Worm (Caenorhabditis elegans) whole organism, late embryonic: ENCODE results near the gene B0393.5.

Source experiments
- C38D4.7 ChIP-seq: fragments of 200-800 bp; sonication (Bioruptor generic); optimal IDR thresholded peaks from 2 replicates; lab custom pipeline; 2018; ENCODE audit warnings: mild to moderate bottlenecking, missing genetic modification characterization, moderate library complexity, missing compliant biosample characterization
- K09A11.1 ChIP-seq: sonication (generic microtip); optimal IDR thresholded peaks from 2 replicates; lab custom pipeline; 2017; ENCODE audit warnings: antibody characterized with exemption, mild to moderate bottlenecking, missing genetic modification characterization, missing compliant biosample characterization; ENCODE audit not compliant: insufficient read depth
- T23F11.4 ChIP-seq: fragments of 200-800 bp; sonication (Bioruptor generic); optimal IDR thresholded peaks from 2 replicates; lab custom pipeline; 2018; ENCODE audit warnings: mild to moderate bottlenecking, missing genetic modification characterization, missing compliant biosample characterization
- ama-1 ChIP-seq: fragments of 150-350 bp; optimal IDR thresholded peaks from 2 replicates; lab custom pipeline; 2014
- ceh-14 ChIP-seq: sonication (generic microtip); optimal IDR thresholded peaks from 2 replicates; lab custom pipeline; 2016; ENCODE audit warnings: missing genotype, missing genetic modification characterization, missing compliant biosample characterization
- ceh-22 ChIP-seq: sonication (generic microtip); optimal IDR thresholded peaks from 2 replicates; lab custom pipeline; 2017; ENCODE audit warnings: missing biosample characterization, missing genetic modification characterization
- ceh-24 ChIP-seq: sonication (generic microtip); optimal IDR thresholded peaks from 2 replicates; lab custom pipeline; 2016; ENCODE audit warnings: mild to moderate bottlenecking, missing genetic modification characterization, missing compliant biosample characterization
- ceh-31 ChIP-seq: sonication (generic microtip); optimal IDR thresholded peaks from 2 replicates; lab custom pipeline; 2016; ENCODE audit warnings: missing genetic modification characterization, missing compliant biosample characterization
- ceh-34 ChIP-seq: sonication (generic microtip); optimal IDR thresholded peaks from 2 replicates; lab custom pipeline; 2016; ENCODE audit warnings: mild to moderate bottlenecking, missing genetic modification characterization, missing compliant biosample characterization
- ceh-48 ChIP-seq: sonication (generic microtip); optimal IDR thresholded peaks from 2 replicates; lab custom pipeline; 2016; ENCODE audit warnings: missing genetic modification characterization, inconsistent platforms, missing compliant biosample characterization
- dmd-4 ChIP-seq: sonication (generic microtip); optimal IDR thresholded peaks from 2 replicates; lab custom pipeline; 2016; ENCODE audit warnings: borderline replicate concordance, missing genetic modification characterization, missing compliant biosample characterization
- dve-1 ChIP-seq: sonication (generic microtip); optimal IDR thresholded peaks from 2 replicates; lab custom pipeline; 2017; ENCODE audit warnings: antibody characterized with exemption, mild to moderate bottlenecking, missing genetic modification characterization, missing compliant biosample characterization
- elt-2 ChIP-seq: sonication (generic microtip); optimal IDR thresholded peaks from 2 replicates; lab custom pipeline; 2016; ENCODE audit warnings: missing genetic modification reagents, missing genetic modification characterization, missing compliant biosample characterization
- elt-4 ChIP-seq: sonication (generic microtip); optimal IDR thresholded peaks from 2 replicates; lab custom pipeline; 2016; ENCODE audit warnings: missing genetic modification characterization, missing compliant biosample characterization
- eyg-1 ChIP-seq: sonication (generic microtip); optimal IDR thresholded peaks from 2 replicates; lab custom pipeline; 2016; ENCODE audit warnings: missing genotype, missing genetic modification characterization, missing compliant biosample characterization
- fax-1 ChIP-seq: sonication (generic microtip); optimal IDR thresholded peaks from 2 replicates; lab custom pipeline; 2016; ENCODE audit warnings: missing genotype, missing genetic modification characterization, missing compliant biosample characterization
- fkh-10 ChIP-seq: fragments of 150-350 bp; optimal IDR thresholded peaks from 2 replicates; lab custom pipeline; 2014; ENCODE audit warnings: missing biosample characterization, missing genetic modification reagents, missing genetic modification characterization
- fkh-6 ChIP-seq: sonication (generic microtip); optimal IDR thresholded peaks from 2 replicates; lab custom pipeline; 2016; ENCODE audit warnings: missing genetic modification characterization, missing compliant biosample characterization
- gmeb-2 ChIP-seq: sonication (generic microtip); optimal IDR thresholded peaks from 2 replicates; lab custom pipeline; 2016; ENCODE audit warnings: missing genetic modification characterization, inconsistent platforms, missing compliant biosample characterization
- hlh-13 ChIP-seq: fragments of 200-800 bp; sonication (Bioruptor generic); optimal IDR thresholded peaks from 2 replicates; lab custom pipeline; 2018; ENCODE audit warnings: mild to moderate bottlenecking, missing genetic modification characterization, missing compliant biosample characterization
- hlh-30 ChIP-seq: sonication (generic microtip); optimal IDR thresholded peaks from 2 replicates; lab custom pipeline; 2017; ENCODE audit warnings: antibody characterized with exemption, missing genetic modification characterization, missing compliant biosample characterization; ENCODE audit not compliant: insufficient read depth
- hlh-6 ChIP-seq: sonication (generic microtip); optimal IDR thresholded peaks from 2 replicates; lab custom pipeline; 2016; ENCODE audit warnings: missing genotype, missing genetic modification characterization, missing compliant biosample characterization
- hlh-8 ChIP-seq: sonication (generic microtip); optimal IDR thresholded peaks from 2 replicates; lab custom pipeline; 2016; ENCODE audit warnings: missing genotype, missing genetic modification characterization, missing compliant biosample characterization
- mec-3 ChIP-seq: sonication (generic microtip); optimal IDR thresholded peaks from 2 replicates; lab custom pipeline; 2016; ENCODE audit warnings: borderline replicate concordance, missing genetic modification characterization, missing compliant biosample characterization
- nfya-1 ChIP-seq: sonication (generic microtip); optimal IDR thresholded peaks from 2 replicates; lab custom pipeline; 2017; ENCODE audit warnings: missing genetic modification characterization, mild to moderate bottlenecking, missing compliant biosample characterization, antibody characterized with exemption, moderate library complexity
- odd-2 ChIP-seq: sonication (generic microtip); optimal IDR thresholded peaks from 2 replicates; lab custom pipeline; 2017; ENCODE audit warnings: antibody characterized with exemption, mild to moderate bottlenecking, missing genetic modification characterization, missing compliant biosample characterization
- pag-3 ChIP-seq: sonication (generic microtip); optimal IDR thresholded peaks from 2 replicates; lab custom pipeline; 2016; ENCODE audit warnings: missing compliant biosample characterization, missing genetic modification characterization, borderline replicate concordance
- pat-9 ChIP-seq: fragments of 200-800 bp; sonication (Bioruptor generic); optimal IDR thresholded peaks from 2 replicates; lab custom pipeline; 2018; ENCODE audit warnings: mild to moderate bottlenecking, missing genetic modification characterization, moderate library complexity, missing compliant biosample characterization
- pqm-1 ChIP-seq: sonication (generic microtip); optimal IDR thresholded peaks from 2 replicates; lab custom pipeline; 2016; ENCODE audit warnings: missing genetic modification characterization, missing compliant biosample characterization
- pros-1 ChIP-seq: fragments of 150-350 bp; optimal IDR thresholded peaks from 2 replicates; lab custom pipeline; 2014; ENCODE audit warnings: missing biosample characterization, missing genetic modification reagents, missing genetic modification characterization
- ref-2 ChIP-seq: sonication (generic microtip); optimal IDR thresholded peaks from 2 replicates; lab custom pipeline; 2016; ENCODE audit warnings: missing genetic modification characterization, missing compliant biosample characterization
- sox-2 ChIP-seq: fragments of 200-800 bp; sonication (Bioruptor generic); IDR thresholded peaks from 2 replicates; pipeline ENCODE4 v1.3.6; 2022; ENCODE audit warnings: missing genetic modification reagents, missing genetic modification characterization, missing compliant biosample characterization
- sox-4 ChIP-seq: sonication (generic microtip); optimal IDR thresholded peaks from 2 replicates; lab custom pipeline; 2017; ENCODE audit warnings: mild to moderate bottlenecking, missing genetic modification characterization, inconsistent platforms, missing compliant biosample characterization
- tbx-2 ChIP-seq: sonication (generic microtip); optimal IDR thresholded peaks from 2 replicates; lab custom pipeline; 2016; ENCODE audit warnings: missing genetic modification characterization, missing compliant biosample characterization
- ttx-3 ChIP-seq: sonication (generic microtip); optimal IDR thresholded peaks from 2 replicates; lab custom pipeline; 2016; ENCODE audit warnings: missing genetic modification reagents, missing genetic modification characterization, missing compliant biosample characterization
- unc-3 ChIP-seq, 2 experiments: fragments of 200-800 bp in 1 of 2; sonication (Bioruptor generic) in 1 of 2; sonication (generic microtip) in 1 of 2; conservative IDR thresholded peaks in 1 of 2; optimal IDR thresholded peaks in 1 of 2; 2 replicates each; pipeline versions ENCODE4 v1.3.6 to Lab custom; 2016 to 2022; ENCODE audit warnings: missing compliant biosample characterization in 2 of 2, missing genetic modification characterization in 2 of 2, missing genetic modification reagents in 1 of 2
- ztf-16 ChIP-seq: sonication (generic microtip); optimal IDR thresholded peaks from 2 replicates; lab custom pipeline; 2017; ENCODE audit warnings: missing genetic modification characterization, missing compliant biosample characterization

B0393.5 gene

DNA sequence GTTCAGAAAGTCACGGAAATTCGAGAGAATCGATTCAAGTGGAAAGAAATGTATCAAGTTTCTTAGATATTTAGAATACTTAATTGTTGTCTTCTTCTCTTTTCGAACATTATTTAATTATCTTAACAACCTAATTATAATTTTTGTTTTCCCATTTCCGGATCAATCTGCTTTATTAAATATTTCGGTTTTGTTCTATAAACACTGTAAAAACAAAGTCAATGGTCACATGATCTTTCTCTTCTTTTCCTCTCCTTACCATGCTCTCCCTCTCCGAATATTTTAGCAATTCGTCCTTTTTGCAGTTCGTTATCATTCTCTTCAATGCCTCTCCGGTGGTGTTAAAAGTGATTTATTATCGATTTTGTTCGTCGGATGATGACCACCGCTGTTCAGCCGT lies 31.0 kb downstream of the B0393.5 start, which contains the start of gene tag-325:
Gene tag-325, plus strand, starts transcription at position 301 of the 400 bp plus-strand sequence.
- TF ChIP-seq odd-2 (tag; lab: Kevin White, UChicago): no peak
- no peak for TF ChIP-seq hlh-13 (GFP tag; lab: Kevin White, UChicago)
- no peak for TF ChIP-seq unc-3 (GFP tag; conservative IDR thresholded peaks at IDR 0.05; lab: Robert Waterston, UW)
- no peak for TF ChIP-seq unc-3 (tag; optimal IDR thresholded peaks at IDR 0.05; lab: Kevin White, UChicago)
- TF ChIP-seq fkh-6: no peak
- no peak for TF ChIP-seq eyg-1 (tag; lab: Kevin White, UChicago)
- TF ChIP-seq hlh-30 (tag; lab: Kevin White, UChicago): peak; percentile 15
- no peak for TF ChIP-seq tbx-2
- TF ChIP-seq pqm-1 (tag; lab: Kevin White, UChicago): no peak

DNA sequence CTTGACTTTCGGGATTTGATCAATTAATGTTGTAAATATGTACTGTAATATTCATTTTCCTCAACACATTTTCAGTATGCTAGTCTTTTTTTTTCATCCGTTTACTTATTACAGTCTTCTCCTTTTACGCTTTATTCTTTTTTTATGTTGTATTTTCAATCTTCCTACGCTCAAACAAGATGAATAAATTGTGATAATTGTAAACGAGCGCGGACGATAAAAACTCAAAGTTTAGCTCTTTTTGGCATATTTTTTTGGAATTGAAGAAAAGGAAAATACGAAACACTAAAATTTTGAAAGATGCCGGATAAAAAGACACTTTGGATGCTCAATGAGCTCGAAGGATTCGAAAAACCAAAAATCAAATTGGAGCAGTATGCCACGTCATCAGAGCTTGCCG lies 37.1 kb downstream of the B0393.5 start, which contains the start of gene metl-5:
Gene metl-5, plus strand, starts transcription at position 301 of the 400 bp plus-strand sequence.
- TF ChIP-seq gmeb-2 (tag; lab: Kevin White, UChicago) (no peak), hlh-6 (tag; lab: Kevin White, UChicago) (no peak), K09A11.1 (tag; lab: Kevin White, UChicago) (no peak), fax-1 (tag; lab: Kevin White, UChicago) (no peak), T23F11.4 (no peak), ceh-24 (tag; lab: Kevin White, UChicago) (no peak), eyg-1 (tag; lab: Kevin White, UChicago) (no peak), elt-4 (tag; lab: Kevin White, UChicago) (no peak), fkh-10 (GFP tag; lab: Kevin White, UChicago) (no peak), ceh-22 (tag; lab: Kevin White, UChicago) (no peak), ref-2 (tag; lab: Kevin White, UChicago) (no peak), elt-2 (tag; lab: Kevin White, UChicago) (no peak), ama-1 (lab: Kevin White, UChicago) (no peak), ceh-48 (tag; lab: Kevin White, UChicago) (no peak), ceh-31 (no peak), sox-2 (GFP tag; lab: Robert Waterston, UW) (no peak), ttx-3 (tag; lab: Kevin White, UChicago) (no peak), ztf-16 (tag; lab: Kevin White, UChicago) (no peak), dmd-4 (tag; lab: Kevin White, UChicago) (no peak)
- TF ChIP-seq, all 69 proteins: peak for 0

DNA sequence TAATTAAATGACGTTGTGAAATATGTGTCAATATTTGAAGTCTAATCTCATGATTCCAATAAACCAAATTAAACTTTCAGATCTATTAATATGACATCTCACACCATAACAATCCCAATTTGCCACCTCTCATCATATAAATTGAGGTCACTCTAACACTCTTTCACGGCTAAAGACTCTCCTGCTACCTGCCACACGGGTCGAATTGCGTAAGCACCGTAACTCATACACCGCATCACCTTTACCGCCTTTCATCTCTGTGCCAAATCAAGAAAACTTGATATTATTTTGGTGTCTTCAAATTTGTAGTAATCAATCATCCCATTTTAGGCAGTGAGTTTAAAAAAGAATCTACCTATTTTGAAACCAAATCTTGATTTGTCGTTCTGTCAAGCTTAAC lies 40.8 kb downstream of the B0393.5 start:
- TF ChIP-seq dve-1 (no peak), elt-4 (tag; lab: Kevin White, UChicago) (no peak), fkh-10 (GFP tag; lab: Kevin White, UChicago) (no peak), pros-1 (no peak), sox-4 (tag; lab: Kevin White, UChicago) (no peak), elt-2 (tag; lab: Kevin White, UChicago) (no peak), ceh-22 (tag; lab: Kevin White, UChicago) (no peak), C38D4.7 (GFP tag; lab: Kevin White, UChicago) (no peak), ceh-14 (tag; lab: Kevin White, UChicago) (no peak)

DNA sequence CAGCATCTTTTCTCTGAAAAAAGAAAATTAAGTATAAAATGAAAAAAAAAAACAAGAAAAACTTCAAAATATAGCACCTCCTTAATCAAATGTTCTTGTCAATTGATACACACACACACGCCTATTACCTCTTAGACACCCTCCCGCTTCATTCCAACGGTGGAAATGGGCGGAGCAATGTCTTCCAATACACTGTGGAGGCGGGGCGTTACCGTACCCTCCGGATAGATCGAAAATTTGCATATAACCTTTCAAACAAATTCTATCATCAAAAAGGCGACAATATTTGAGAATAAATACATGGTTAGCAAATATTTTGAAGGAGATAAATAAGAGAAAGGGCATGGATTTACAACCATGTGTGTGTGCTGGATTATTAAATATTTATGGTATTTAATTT lies 42.5 kb downstream of the B0393.5 start:
- TF ChIP-seq C38D4.7 (GFP tag; lab: Kevin White, UChicago) (no peak), nfya-1 (peak; percentile 85)

ce11 chrIII:4809526-4810153 lies 44.1 kb downstream of the B0393.5 start, which contains the start of gene pal-1:
Gene pal-1 (minus strand): TSS chrIII:4809576.
- TF ChIP-seq elt-4 (tag; lab: Kevin White, UChicago) (no peak), ceh-34 (tag; lab: Kevin White, UChicago) (no peak), unc-3 (GFP tag; conservative IDR thresholded peaks at IDR 0.05; lab: Robert Waterston, UW) (no peak), unc-3 (tag; optimal IDR thresholded peaks at IDR 0.05; lab: Kevin White, UChicago) (no peak), ceh-48 (tag; lab: Kevin White, UChicago) (no peak), pag-3 (no peak), mec-3 (tag; lab: Kevin White, UChicago) (no peak), hlh-30 (tag; lab: Kevin White, UChicago) (no peak), ref-2 (tag; lab: Kevin White, UChicago) (no peak), pqm-1 (tag; lab: Kevin White, UChicago) (no peak), pat-9 (tag; lab: Kevin White, UChicago) (no peak), hlh-8 (tag; lab: Kevin White, UChicago) (no peak)
